Fruit fly (Drosophila melanogaster): Measurements from ENCODE around the gene Klp3A.

- TF ChIP-seq psq (GFP tag; optimal IDR thresholded peaks at IDR 0.05) (no peak), pan (optimal IDR thresholded peaks at IDR 0.05) (no peak), woc (GFP tag; optimal IDR thresholded peaks at IDR 0.05) (no peak), h (GFP tag; optimal IDR thresholded peaks at IDR 0.05) (no peak), tai (GFP tag; optimal IDR thresholded peaks at IDR 0.05) (no peak), Dif (GFP tag; optimal IDR thresholded peaks at IDR 0.05; ENCODE audit: partially characterized antibody) (no peak), dsf (GFP tag; optimal IDR thresholded peaks at IDR 0.05; ENCODE audit: borderline replicate concordance) (no peak), fru (GFP tag; optimal IDR thresholded peaks at IDR 0.05) (no peak), CG9705 (GFP tag; optimal IDR thresholded peaks at IDR 0.05) (no peak), brk (GFP tag; optimal IDR thresholded peaks at IDR 0.05) (no peak), sage (GFP tag; optimal IDR thresholded peaks at IDR 0.05) (no peak), dmrt93B (GFP tag; optimal IDR thresholded peaks at IDR 0.05) (no peak)
These were observed 34.1 kb upstream of the Klp3A start for dm6 chrX:2637914-2638313.
